Fruit fly (Drosophila melanogaster) whole organism, embryonic: Measurements from ENCODE around the gene Atg14.

ENCODE experiments used
- Antp ChIP-seq: fragments of 200-800 bp; sonication (Bioruptor generic); optimal IDR thresholded peaks from 3 replicates; lab custom pipeline; 2016; ENCODE audit warnings: missing biosample characterization, missing genetic modification characterization
- Atf-2 ChIP-seq: fragments of 200-800 bp; sonication (Bioruptor generic); optimal IDR thresholded peaks from 2 replicates; lab custom pipeline; 2016; ENCODE audit warnings: missing biosample characterization, missing genetic modification characterization
- CG11560 ChIP-seq: fragments of 200-800 bp; sonication (Bioruptor generic); IDR thresholded peaks from 3 replicates; pipeline ENCODE4 v1.3.6; 2022; ENCODE audit warnings: missing biosample characterization, missing genetic modification characterization
- CG1233 ChIP-seq: fragments of 200-800 bp; sonication (Bioruptor generic); optimal IDR thresholded peaks from 4 replicates; lab custom pipeline; 2018; ENCODE audit warnings: missing biosample characterization, mild to moderate bottlenecking, missing genetic modification characterization
- CG13296 ChIP-seq: fragments of 200-800 bp; sonication (Bioruptor generic); optimal IDR thresholded peaks from 3 replicates; lab custom pipeline; 2018; ENCODE audit warnings: missing biosample characterization, mild to moderate bottlenecking, missing genetic modification characterization
- CG14050 ChIP-seq: fragments of 200-800 bp; sonication (Bioruptor generic); IDR thresholded peaks from 3 replicates; pipeline ENCODE4 v1.3.6; 2022; ENCODE audit warnings: missing biosample characterization, missing genetic modification characterization
- CG14667 ChIP-seq: fragments of 200-800 bp; sonication (Bioruptor generic); IDR thresholded peaks from 2 replicates; pipeline ENCODE4 v1.3.6; 2022; ENCODE audit warnings: missing biosample characterization, missing genetic modification characterization
- CG15011 ChIP-seq: fragments of 200-800 bp; sonication (Bioruptor generic); optimal IDR thresholded peaks from 3 replicates; lab custom pipeline; 2018; ENCODE audit warnings: missing biosample characterization, mild to moderate bottlenecking, missing genetic modification characterization
- CG1602 ChIP-seq: fragments of 200-800 bp; sonication (Bioruptor generic); optimal IDR thresholded peaks from 3 replicates; lab custom pipeline; 2016; ENCODE audit warnings: missing biosample characterization, missing genetic modification characterization
- CG17361 ChIP-seq: fragments of 200-800 bp; sonication (Bioruptor generic); IDR thresholded peaks from 3 replicates; pipeline ENCODE4 v1.3.6; 2022; ENCODE audit warnings: missing biosample characterization, missing genetic modification characterization
- CG3163 ChIP-seq: fragments of 200-800 bp; sonication (Bioruptor generic); optimal IDR thresholded peaks from 3 replicates; lab custom pipeline; 2016; ENCODE audit warnings: missing biosample characterization, missing genetic modification characterization
- CG42726 ChIP-seq: fragments of 200-800 bp; sonication (Bioruptor generic); IDR thresholded peaks from 2 replicates; pipeline ENCODE4 v1.3.6; 2022; ENCODE audit warnings: missing biosample characterization, missing genetic modification characterization; ENCODE audit not compliant: partially characterized antibody
- CG6813 ChIP-seq: fragments of 200-800 bp; sonication (Bioruptor generic); optimal IDR thresholded peaks from 2 replicates; lab custom pipeline; 2017; ENCODE audit warnings: missing biosample characterization, missing genetic modification characterization, mild to moderate bottlenecking, moderate library complexity, missing genetic modification reagents
- CG6854 ChIP-seq: fragments of 200-800 bp; sonication (Bioruptor generic); optimal IDR thresholded peaks from 3 replicates; lab custom pipeline; 2017; ENCODE audit warnings: missing biosample characterization, mild to moderate bottlenecking, missing genetic modification characterization
- CG7839 ChIP-seq: fragments of 200-800 bp; sonication (Bioruptor generic); optimal IDR thresholded peaks from 3 replicates; lab custom pipeline; 2018; ENCODE audit warnings: missing biosample characterization, mild to moderate bottlenecking, missing genetic modification characterization, moderate library complexity
- CG8281 ChIP-seq: fragments of 200-800 bp; sonication (Bioruptor generic); optimal IDR thresholded peaks from 2 replicates; lab custom pipeline; 2018; ENCODE audit warnings: missing biosample characterization, mild to moderate bottlenecking, missing genetic modification characterization, moderate library complexity
- CG8765 ChIP-seq: fragments of 200-800 bp; sonication (Bioruptor generic); IDR thresholded peaks from 2 replicates; pipeline ENCODE4 v1.3.6; 2022; ENCODE audit warnings: missing biosample characterization, missing genetic modification characterization
- CG9609 ChIP-seq: fragments of 200-800 bp; sonication (Bioruptor generic); optimal IDR thresholded peaks from 3 replicates; lab custom pipeline; 2016; ENCODE audit warnings: missing biosample characterization, missing genetic modification characterization
- CkIIα-i1 ChIP-seq: fragments of 200-800 bp; sonication (Bioruptor generic); IDR thresholded peaks from 2 replicates; pipeline ENCODE4 v1.3.6; 2022; ENCODE audit warnings: missing biosample characterization, missing genetic modification characterization
- CoRest ChIP-seq: fragments of 200-800 bp; sonication (Bioruptor generic); optimal IDR thresholded peaks from 3 replicates; lab custom pipeline; 2018; ENCODE audit warnings: missing biosample characterization, mild to moderate bottlenecking, missing genetic modification characterization, moderate library complexity
- Dref ChIP-seq: fragments of 200-800 bp; sonication (Bioruptor generic); IDR thresholded peaks from 2 replicates; pipeline ENCODE4 v1.3.6; 2022; ENCODE audit warnings: missing biosample characterization, missing genetic modification characterization
- E2f1 ChIP-seq: fragments of 200-800 bp; sonication (Bioruptor generic); IDR thresholded peaks from 2 replicates; pipeline ENCODE4 v1.3.6; 2022; ENCODE audit warnings: missing biosample characterization, missing genetic modification characterization
- Ets65A ChIP-seq: fragments of 200-800 bp; sonication (Bioruptor generic); peaks from one replicate; lab custom pipeline; 2016; ENCODE audit warnings: missing biosample characterization, missing genetic modification characterization
- Gsc ChIP-seq: fragments of 200-800 bp; sonication (Bioruptor generic); IDR thresholded peaks from 2 replicates; pipeline ENCODE4 v1.3.6; 2022; ENCODE audit warnings: missing biosample characterization, missing genetic modification characterization
- Gug ChIP-seq: fragments of 200-800 bp; sonication (Bioruptor generic); IDR thresholded peaks from 4 replicates; pipeline ENCODE4 v1.3.6; 2022; ENCODE audit warnings: missing biosample characterization, missing genetic modification characterization
- Hey ChIP-seq: fragments of 200-800 bp; sonication (Bioruptor generic); optimal IDR thresholded peaks from 3 replicates; lab custom pipeline; 2018; ENCODE audit warnings: missing biosample characterization, mild to moderate bottlenecking, missing genetic modification characterization
- MBD-R2 ChIP-seq: fragments of 200-800 bp; sonication (Bioruptor generic); IDR thresholded peaks from 2 replicates; pipeline ENCODE4 v1.3.6; 2022; ENCODE audit warnings: missing biosample characterization, missing genetic modification characterization
- Stat92E ChIP-seq, 3 experiments: fragments of >200 bp in 2 of 3; fragments of 200-800 bp in 1 of 3; sonication (Bioruptor generic) in 1 of 3; optimal IDR thresholded peaks; 2 replicates each; lab custom pipeline; 2017 to 2019; ENCODE audit warnings: missing biosample characterization in 3 of 3, missing genetic modification characterization in 3 of 3, mild to moderate bottlenecking in 1 of 3, moderate library complexity in 1 of 3
- ac ChIP-seq: fragments of 200-800 bp; sonication (Bioruptor generic); optimal IDR thresholded peaks from 3 replicates; lab custom pipeline; 2017; ENCODE audit warnings: missing biosample characterization, mild to moderate bottlenecking, missing genetic modification characterization
- ara ChIP-seq: fragments of 200-800 bp; sonication (Bioruptor generic); IDR thresholded peaks from 2 replicates; pipeline ENCODE4 v1.3.6; 2022; ENCODE audit warnings: missing biosample characterization, missing genetic modification characterization
- bab2 ChIP-seq: fragments of 200-800 bp; sonication (Bioruptor generic); optimal IDR thresholded peaks from 2 replicates; lab custom pipeline; 2016; ENCODE audit warnings: missing biosample characterization, missing genetic modification characterization
- cad ChIP-seq: fragments of >200 bp; optimal IDR thresholded peaks from 2 replicates; lab custom pipeline; 2017; ENCODE audit warnings: missing biosample characterization, missing genetic modification characterization
- caup ChIP-seq: fragments of 200-800 bp; sonication (Bioruptor generic); optimal IDR thresholded peaks from 3 replicates; lab custom pipeline; 2017; ENCODE audit warnings: missing biosample characterization, mild to moderate bottlenecking, missing genetic modification characterization, moderate library complexity; ENCODE audit not compliant: severe bottlenecking
- dm ChIP-seq: fragments of 200-800 bp; sonication (Bioruptor generic); optimal IDR thresholded peaks from 3 replicates; lab custom pipeline; 2016; ENCODE audit warnings: missing biosample characterization, missing genetic modification characterization
- esg ChIP-seq: fragments of 200-800 bp; sonication (Bioruptor generic); conservative IDR thresholded peaks from 2 replicates; pipeline ENCODE4 v1.3.6; 2022; ENCODE audit warnings: missing biosample characterization, missing genetic modification characterization
- eve ChIP-seq, 2 experiments: fragments of >200 bp; optimal IDR thresholded peaks; 2 replicates each; lab custom pipeline; 2017; ENCODE audit warnings: missing biosample characterization in 2 of 2, missing genetic modification characterization in 2 of 2
- gce ChIP-seq: fragments of 200-800 bp; sonication (Bioruptor generic); IDR thresholded peaks from 3 replicates; pipeline ENCODE4 v1.3.6; 2022; ENCODE audit warnings: missing biosample characterization, missing genetic modification characterization
- klu ChIP-seq: fragments of 200-800 bp; sonication (Bioruptor generic); IDR thresholded peaks from 2 replicates; pipeline ENCODE4 v1.3.6; 2022; ENCODE audit warnings: missing biosample characterization, missing genetic modification characterization
- lab ChIP-seq: fragments of 200-800 bp; sonication (Bioruptor generic); optimal IDR thresholded peaks from 3 replicates; lab custom pipeline; 2017; ENCODE audit warnings: missing biosample characterization, missing genetic modification characterization, mild to moderate bottlenecking, moderate library complexity, missing genetic modification reagents
- lilli ChIP-seq: fragments of 200-800 bp; sonication (Bioruptor generic); optimal IDR thresholded peaks from 3 replicates; lab custom pipeline; 2016; ENCODE audit warnings: missing biosample characterization, missing genetic modification characterization
- lmd ChIP-seq: fragments of 200-800 bp; sonication (Bioruptor generic); IDR thresholded peaks from 2 replicates; pipeline ENCODE4 v1.3.6; 2022; ENCODE audit warnings: missing biosample characterization, missing genetic modification characterization
- luna ChIP-seq: fragments of 200-800 bp; sonication (Bioruptor generic); optimal IDR thresholded peaks from 2 replicates; lab custom pipeline; 2016; ENCODE audit warnings: missing biosample characterization, missing genetic modification characterization
- mam ChIP-seq: fragments of 200-800 bp; sonication (Bioruptor generic); optimal IDR thresholded peaks from 3 replicates; lab custom pipeline; 2016; ENCODE audit warnings: missing biosample characterization, missing genetic modification characterization
- mirr ChIP-seq: fragments of 200-800 bp; sonication (Bioruptor generic); optimal IDR thresholded peaks from 3 replicates; lab custom pipeline; 2018; ENCODE audit warnings: missing biosample characterization, mild to moderate bottlenecking, missing genetic modification characterization
- nerfin-1 ChIP-seq: fragments of 200-800 bp; sonication (Bioruptor generic); optimal IDR thresholded peaks from 3 replicates; lab custom pipeline; 2019; ENCODE audit warnings: missing biosample characterization, mild to moderate bottlenecking, missing genetic modification characterization, moderate library complexity
- ranshi ChIP-seq: fragments of 200-800 bp; sonication (Bioruptor generic); IDR thresholded peaks from 2 replicates; pipeline ENCODE4 v1.3.6; 2022; ENCODE audit warnings: missing biosample characterization, missing genetic modification characterization
- slp2 ChIP-seq: fragments of 200-800 bp; sonication (Bioruptor generic); optimal IDR thresholded peaks from 2 replicates; lab custom pipeline; 2016; ENCODE audit warnings: missing biosample characterization, missing genetic modification characterization
- sna ChIP-seq: fragments of 200-800 bp; sonication (Bioruptor generic); IDR thresholded peaks from 2 replicates; pipeline ENCODE4 v1.3.6; 2022; ENCODE audit warnings: missing biosample characterization, missing genetic modification characterization; ENCODE audit not compliant: partially characterized antibody
- wdn ChIP-seq: fragments of 200-800 bp; sonication (Bioruptor generic); IDR thresholded peaks from 2 replicates; pipeline ENCODE4 v1.3.6; 2022; ENCODE audit warnings: missing biosample characterization, missing genetic modification characterization

The Atg14 gene

DNA sequence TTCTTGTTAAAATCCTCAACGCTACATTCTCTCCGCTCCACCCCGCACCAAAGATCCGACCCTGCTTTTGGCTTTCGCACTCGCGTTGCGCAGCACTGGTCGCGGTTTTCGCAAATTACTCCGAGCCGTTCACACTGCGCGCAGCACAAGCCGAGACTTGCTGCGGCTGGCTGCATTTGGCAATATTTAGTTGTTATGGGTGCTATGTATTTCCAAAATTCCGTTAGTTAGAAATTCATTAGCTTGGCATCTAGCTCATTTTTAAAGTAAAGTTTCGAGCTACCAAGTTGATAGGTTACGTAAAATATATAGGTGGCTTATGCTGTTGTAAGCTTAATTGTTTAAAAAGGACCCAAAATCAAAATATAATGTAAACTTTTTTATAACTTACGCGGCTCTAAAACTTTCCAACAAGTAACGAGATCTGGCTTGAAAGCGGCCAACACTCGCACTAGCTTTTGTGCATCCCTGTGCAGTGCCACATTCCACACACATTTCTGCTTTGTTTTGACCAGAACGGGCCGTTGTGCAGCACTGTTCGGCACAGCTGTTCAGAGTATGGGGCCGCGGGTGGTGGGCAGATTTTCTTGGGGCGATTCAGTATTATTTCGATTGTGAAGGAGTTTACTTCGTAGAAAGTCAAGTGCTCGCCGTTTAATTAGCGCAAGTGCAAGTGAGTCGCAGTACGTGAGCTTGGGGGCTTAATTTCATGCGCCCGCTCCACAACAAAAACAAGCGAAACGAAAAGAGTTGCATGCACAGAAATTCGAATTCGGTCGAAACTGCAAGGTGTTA lies 6.8 kb downstream of the Atg14 start, which contains the start of the genes yem and Ctl2 (continued):
- TF ChIP-seq Hey = peak; percentile 11
- TF ChIP-seq CG13296 (GFP tag; lab: Kevin White, UChicago) = peak; percentile 17
- TF ChIP-seq Ets65A (GFP tag; lab: Kevin White, UChicago) = peak; percentile 99
- no peak for TF ChIP-seq Stat92E (GFP tag; optimal IDR thresholded peaks at IDR 0.05; lab: Kevin White, UChicago)
- peak; percentile 59 for TF ChIP-seq CG7839
- TF ChIP-seq caup = peak; percentile 70
- TF ChIP-seq sna (GFP tag; lab: Robert Waterston, UW) = no peak
- TF ChIP-seq CkIIα-i1 (GFP tag; lab: Robert Waterston, UW) = no peak
- TF ChIP-seq CoRest (tag; lab: Kevin White, UChicago) = peak; percentile 83
- TF ChIP-seq lilli (GFP tag; lab: Kevin White, UChicago) = peak; percentile 90
- TF ChIP-seq CG14667 (GFP tag; lab: Robert Waterston, UW) = peak; percentile 62
- TF ChIP-seq CG1233 (GFP tag; lab: Kevin White, UChicago) = peak; percentile 48
- peak; percentile 65 for TF ChIP-seq CG1602 (GFP tag; lab: Kevin White, UChicago)
- TF ChIP-seq CG14050 (GFP tag; lab: Robert Waterston, UW) = no peak; the same call in 2 of the 3 replicates
- peak; percentile 31 for TF ChIP-seq luna (GFP tag; lab: Kevin White, UChicago)
- peak in 1 of 2 experiments; percentile 26 for TF ChIP-seq eve (GFP tag; optimal IDR thresholded peaks at IDR 0.05; lab: Kevin White, UChicago)
- TF ChIP-seq CG8765 (GFP tag; lab: Robert Waterston, UW) = 0 out of 2 replicates have a peak, but pooled peaks have one; percentile 7
- TF ChIP-seq Dref (GFP tag; lab: Robert Waterston, UW) = peak; percentile 47
- peak; percentile 80 for TF ChIP-seq CG9609 (GFP tag; lab: Kevin White, UChicago)
- TF ChIP-seq CG17361 = peak; percentile 89
- peak; percentile 71 for TF ChIP-seq CG42726
- peak; percentile 55 for TF ChIP-seq lmd (GFP tag; lab: Robert Waterston, UW)
- peak; percentile 62 for TF ChIP-seq lab (GFP tag; lab: Kevin White, UChicago)
- TF ChIP-seq wdn (GFP tag; lab: Robert Waterston, UW) = peak; percentile 51
- peak; percentile 39 for TF ChIP-seq E2f1 (GFP tag; lab: Robert Waterston, UW)
- TF ChIP-seq bab2 (GFP tag; lab: Kevin White, UChicago) = peak; percentile 81
- TF ChIP-seq Gsc = no peak
- no peak; the same call in 1 of the 2 replicates for TF ChIP-seq esg (GFP tag; lab: Robert Waterston, UW)
- peak; percentile 72; the same call in 3 of the 4 replicates for TF ChIP-seq Gug (GFP tag; lab: Robert Waterston, UW)
- peak; percentile 54 for TF ChIP-seq CG15011
- no peak for TF ChIP-seq CG6854 (GFP tag; lab: Kevin White, UChicago)
- TF ChIP-seq klu (GFP tag; lab: Robert Waterston, UW) = peak; percentile 67
- TF ChIP-seq MBD-R2 (GFP tag; lab: Robert Waterston, UW) = peak; percentile 82
- TF ChIP-seq ara (GFP tag; lab: Robert Waterston, UW) = 0 out of 2 replicates have a peak, but pooled peaks have one; percentile 50
- peak; percentile 29; the same call in 1 of the 3 replicates for TF ChIP-seq gce (GFP tag; lab: Robert Waterston, UW)
- peak; percentile 59; the same call in 1 of the 2 replicates for TF ChIP-seq ranshi (GFP tag; lab: Robert Waterston, UW)
- peak; percentile 86 for TF ChIP-seq slp2 (GFP tag; lab: Kevin White, UChicago)
- TF ChIP-seq Antp = peak; percentile 70
- peak; percentile 72 for TF ChIP-seq CG3163 (GFP tag; lab: Kevin White, UChicago)
- peak; percentile 6 for TF ChIP-seq CG8281
- TF ChIP-seq ac (GFP tag; lab: Kevin White, UChicago) = no peak
- TF ChIP-seq mirr (GFP tag; lab: Kevin White, UChicago) = peak; percentile 6
- TF ChIP-seq dm (GFP tag; lab: Kevin White, UChicago) = peak; percentile 88
- peak; percentile 80 for TF ChIP-seq Atf-2 (GFP tag; lab: Kevin White, UChicago)
- TF ChIP-seq nerfin-1 (tag; lab: Kevin White, UChicago) = peak; percentile 81
- peak; percentile 83 for TF ChIP-seq mam
- peak; percentile 32; the same call in 1 of the 3 replicates for TF ChIP-seq CG11560 (tag; lab: Robert Waterston, UW)
- TF ChIP-seq CG6813 (GFP tag; lab: Kevin White, UChicago) = no peak
- no peak for TF ChIP-seq cad (GFP tag; lab: Kevin White, UChicago)
